Fruit fly (Drosophila melanogaster) whole organism, adult: Measurements from ENCODE around the gene Doc1.

ENCODE experiments used
- CG12768 ChIP-seq: fragments of 200-800 bp; sonication (Bioruptor generic); optimal IDR thresholded peaks from 2 replicates; lab custom pipeline; 2017; ENCODE audit warnings: missing biosample characterization, missing genetic modification characterization, mild to moderate bottlenecking, moderate library complexity, missing genetic modification reagents
- Crg-1 ChIP-seq: fragments of 200-800 bp; sonication (Bioruptor generic); optimal IDR thresholded peaks from 2 replicates; lab custom pipeline; 2016; ENCODE audit warnings: missing biosample characterization, missing genetic modification characterization
- Hr96 ChIP-seq: fragments of 200-800 bp; sonication (Bioruptor generic); optimal IDR thresholded peaks from 2 replicates; lab custom pipeline; 2016; ENCODE audit warnings: missing biosample characterization, missing genetic modification characterization
- bab1 ChIP-seq: fragments of 200-800 bp; sonication (Bioruptor generic); optimal IDR thresholded peaks from 3 replicates; lab custom pipeline; 2019; ENCODE audit warnings: missing biosample characterization, mild to moderate bottlenecking, missing genetic modification characterization, moderate library complexity
- cnc ChIP-seq, 2 experiments: fragments of >200 bp; optimal IDR thresholded peaks; 2 replicates each; lab custom pipeline; 2017

DNA sequence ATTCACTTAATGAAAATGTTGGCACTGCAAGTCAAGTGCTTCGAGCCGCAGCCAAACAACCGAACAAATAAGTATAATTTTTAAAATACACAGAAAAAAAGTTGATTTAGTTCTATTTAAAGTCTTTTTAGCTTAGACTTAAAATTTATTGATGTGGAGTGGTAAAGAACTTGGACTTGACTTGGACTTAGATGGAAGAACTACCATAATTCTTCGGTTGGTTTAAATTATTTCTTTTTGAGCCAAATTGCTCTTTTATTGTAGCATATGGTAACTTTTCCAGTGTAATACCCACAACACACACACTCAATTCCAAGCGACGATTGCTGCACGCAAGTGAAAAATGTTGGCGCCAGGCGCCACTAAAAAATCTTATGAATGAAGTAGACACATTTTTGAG, 13.1 kb upstream of the Doc1 start:
- TF ChIP-seq cnc (optimal IDR thresholded peaks at IDR 0.05; lab: Kevin White, UChicago) (no peak), bab1 (GFP tag; lab: Kevin White, UChicago) (no peak), Crg-1 (no peak), CG12768 (GFP tag; lab: Kevin White, UChicago) (no peak), Hr96 (GFP tag; lab: Kevin White, UChicago) (no peak)
